Worm (Caenorhabditis elegans) whole organism, L1 larva: ENCODE measurements around the gene F59A6.4.

Experiments used
- blmp-1 ChIP-seq: fragments of 150-350 bp; optimal IDR thresholded peaks from 2 replicates; lab custom pipeline; 2014; ENCODE audit warnings: missing biosample characterization, missing genetic modification characterization
- dpl-1 ChIP-seq, 3 experiments: fragments of 150-350 bp in 2 of 3; sonication (generic microtip) in 1 of 3; optimal IDR thresholded peaks; 2 replicates each; lab custom pipeline; 2014 to 2017; ENCODE audit warnings: missing biosample characterization in 3 of 3, missing genetic modification characterization in 3 of 3, missing genetic modification reagents in 3 of 3
- efl-1 ChIP-seq, 4 experiments: fragments of 150-350 bp; optimal IDR thresholded peaks in 3 of 4; peaks in 1 of 4; 1 replicate in 1 of 4; 2 replicates in 3 of 4; lab custom pipeline; 2014; ENCODE audit warnings: missing biosample characterization in 2 of 4, missing genetic modification characterization in 2 of 4, missing genetic modification reagents in 2 of 4
- egl-13 ChIP-seq: sonication (generic microtip); optimal IDR thresholded peaks from 2 replicates; lab custom pipeline; 2016; ENCODE audit warnings: missing genotype, missing genetic modification reagents, missing genetic modification characterization, missing compliant biosample characterization
- egl-27 ChIP-seq, 2 experiments: fragments of 150-350 bp in 1 of 2; sonication (generic microtip); optimal IDR thresholded peaks; 3 replicates each; lab custom pipeline; 2017 to 2018; ENCODE audit warnings: missing biosample characterization in 2 of 2, missing genetic modification characterization in 2 of 2, missing genetic modification reagents in 2 of 2
- elt-2 ChIP-seq: sonication (generic microtip); optimal IDR thresholded peaks from 2 replicates; lab custom pipeline; 2016; ENCODE audit warnings: missing genetic modification characterization, mild to moderate bottlenecking, inconsistent platforms, missing compliant biosample characterization, missing genetic modification reagents
- elt-3 ChIP-seq, 6 experiments: fragments of 150-350 bp in 1 of 6; sonication (generic microtip); optimal IDR thresholded peaks; 2 replicates each; lab custom pipeline; 2017 to 2018; ENCODE audit warnings: missing biosample characterization in 6 of 6, missing genetic modification characterization in 6 of 6, inconsistent platforms in 1 of 6
- fkh-10 ChIP-seq: sonication (generic microtip); optimal IDR thresholded peaks from 2 replicates; lab custom pipeline; 2017; ENCODE audit warnings: missing biosample characterization, missing genetic modification reagents, missing genetic modification characterization
- fkh-4 ChIP-seq: sonication (generic microtip); optimal IDR thresholded peaks from 2 replicates; lab custom pipeline; 2016; ENCODE audit warnings: missing compliant biosample characterization, missing genetic modification characterization, borderline replicate concordance
- fkh-8 ChIP-seq: sonication (generic microtip); optimal IDR thresholded peaks from 2 replicates; lab custom pipeline; 2016; ENCODE audit warnings: mild to moderate bottlenecking, missing genetic modification characterization, missing compliant biosample characterization
- fos-1 ChIP-seq: fragments of 150-350 bp; optimal IDR thresholded peaks from 2 replicates; lab custom pipeline; 2014; ENCODE audit warnings: missing biosample characterization, missing genetic modification characterization
- hlh-4 ChIP-seq: sonication (generic microtip); optimal IDR thresholded peaks from 2 replicates; lab custom pipeline; 2016; ENCODE audit warnings: mild to moderate bottlenecking, missing genetic modification characterization, missing compliant biosample characterization
- isw-1 ChIP-seq: fragments of 200-800 bp; sonication (Bioruptor generic); IDR thresholded peaks from 2 replicates; pipeline ENCODE4 v1.3.6; 2022; ENCODE audit warnings: missing genetic modification characterization, missing compliant biosample characterization
- jun-1 ChIP-seq: fragments of 150-350 bp; optimal IDR thresholded peaks from 2 replicates; lab custom pipeline; 2014; ENCODE audit warnings: missing biosample characterization, missing genetic modification reagents, missing genetic modification characterization
- lin-14 ChIP-seq: fragments of 200-800 bp; sonication (Bioruptor generic); optimal IDR thresholded peaks from 2 replicates; lab custom pipeline; 2018; ENCODE audit warnings: mild to moderate bottlenecking, missing genetic modification characterization, moderate library complexity, missing compliant biosample characterization
- lin-35 ChIP-seq, 2 experiments: fragments of 150-350 bp; optimal IDR thresholded peaks; 2 replicates each; lab custom pipeline; 2014; ENCODE audit warnings: missing biosample characterization in 2 of 2, missing genetic modification characterization in 2 of 2, missing genetic modification reagents in 2 of 2
- lsy-2 ChIP-seq, 2 experiments: fragments of 150-350 bp; optimal IDR thresholded peaks; 2 replicates each; lab custom pipeline; 2014; ENCODE audit warnings: missing biosample characterization in 2 of 2, missing genetic modification characterization in 2 of 2
- mab-9 ChIP-seq: fragments of 200-800 bp; sonication (Bioruptor generic); IDR thresholded peaks from 2 replicates; pipeline ENCODE4 v1.3.6; 2022; ENCODE audit warnings: missing genetic modification reagents, missing genetic modification characterization, missing compliant biosample characterization
- mdl-1 ChIP-seq, 2 experiments: fragments of 150-350 bp; optimal IDR thresholded peaks; 2 replicates each; lab custom pipeline; 2014 to 2017; ENCODE audit warnings: missing biosample characterization in 2 of 2, missing genetic modification characterization in 2 of 2, inconsistent platforms in 1 of 2
- mef-2 ChIP-seq: fragments of 150-350 bp; optimal IDR thresholded peaks from 2 replicates; lab custom pipeline; 2014; ENCODE audit warnings: missing biosample characterization, missing genetic modification characterization
- nhr-20 ChIP-seq: sonication (generic microtip); optimal IDR thresholded peaks from 2 replicates; lab custom pipeline; 2016; ENCODE audit warnings: mild to moderate bottlenecking, missing genetic modification characterization, missing compliant biosample characterization
- nhr-237 ChIP-seq: fragments of 150-350 bp; optimal IDR thresholded peaks from 2 replicates; lab custom pipeline; 2014; ENCODE audit warnings: missing biosample characterization, missing genetic modification characterization
- nhr-71 ChIP-seq: sonication (generic microtip); optimal IDR thresholded peaks from 2 replicates; lab custom pipeline; 2016; ENCODE audit warnings: mild to moderate bottlenecking, missing genetic modification characterization, moderate library complexity, missing compliant biosample characterization
- nhr-77 ChIP-seq: fragments of 150-350 bp; optimal IDR thresholded peaks from 2 replicates; lab custom pipeline; 2014; ENCODE audit warnings: missing biosample characterization, missing genetic modification characterization
- nhr-84 ChIP-seq: sonication (generic microtip); optimal IDR thresholded peaks from 2 replicates; lab custom pipeline; 2017; ENCODE audit warnings: missing biosample characterization, missing genetic modification characterization
- nhr-85 ChIP-seq: sonication (generic microtip); peaks from one replicate; lab custom pipeline; 2016; ENCODE audit warnings: missing genetic modification characterization, inconsistent platforms, missing compliant biosample characterization
- pag-3 ChIP-seq: sonication (generic microtip); optimal IDR thresholded peaks from 2 replicates; lab custom pipeline; 2017; ENCODE audit warnings: missing genetic modification characterization, mild to moderate bottlenecking, missing compliant biosample characterization, antibody characterized with exemption, borderline replicate concordance; ENCODE audit not compliant: insufficient read depth
- pax-3 ChIP-seq: fragments of 200-800 bp; sonication (Bioruptor generic); optimal IDR thresholded peaks from 2 replicates; lab custom pipeline; 2018; ENCODE audit warnings: mild to moderate bottlenecking, missing genetic modification characterization, moderate library complexity, missing compliant biosample characterization
- snu-23 ChIP-seq: sonication (generic microtip); optimal IDR thresholded peaks from 2 replicates; lab custom pipeline; 2016; ENCODE audit warnings: missing genetic modification characterization, missing compliant biosample characterization
- sox-4 ChIP-seq: sonication (generic microtip); optimal IDR thresholded peaks from 2 replicates; lab custom pipeline; 2016; ENCODE audit warnings: missing genetic modification characterization, missing compliant biosample characterization
- tbx-2 ChIP-seq: sonication (generic microtip); optimal IDR thresholded peaks from 2 replicates; lab custom pipeline; 2016; ENCODE audit warnings: missing genetic modification characterization, missing compliant biosample characterization
- xbp-1 ChIP-seq: sonication (generic microtip); optimal IDR thresholded peaks from 2 replicates; lab custom pipeline; 2016; ENCODE audit warnings: missing genetic modification characterization, missing compliant biosample characterization
- zag-1 ChIP-seq: fragments of 150-350 bp; optimal IDR thresholded peaks from 2 replicates; lab custom pipeline; 2014; ENCODE audit warnings: missing biosample characterization, missing genetic modification characterization
- zip-4 ChIP-seq: fragments of 200-800 bp; sonication (Bioruptor generic); optimal IDR thresholded peaks from 2 replicates; lab custom pipeline; 2018; ENCODE audit warnings: mild to moderate bottlenecking, missing genetic modification characterization, moderate library complexity, missing compliant biosample characterization
- ztf-11 ChIP-seq, 2 experiments: sonication (generic microtip); optimal IDR thresholded peaks; 2 replicates each; lab custom pipeline; 2016 to 2017; ENCODE audit warnings: missing genetic modification characterization in 2 of 2, missing biosample characterization in 1 of 2, missing compliant biosample characterization in 1 of 2
- ztf-4 ChIP-seq: fragments of 150-350 bp; optimal IDR thresholded peaks from 2 replicates; lab custom pipeline; 2014; ENCODE audit warnings: missing biosample characterization, missing genetic modification characterization

F59A6.4 gene

ce11 chrII:4984151-4984550 lies 20.7 kb upstream of the F59A6.4 start:
- no peak for TF ChIP-seq efl-1 (optimal IDR thresholded peaks at IDR 0.05; lab: Kevin White, UChicago)
- TF ChIP-seq efl-1 (GFP tag; optimal IDR thresholded peaks at IDR 0.05 in 1 of 2; lab: Kevin White, UChicago) = peak in 1 of 2 experiments; percentile 29
- TF ChIP-seq egl-13 = no peak
- TF ChIP-seq, all 84 proteins: peak for 1

DNA sequence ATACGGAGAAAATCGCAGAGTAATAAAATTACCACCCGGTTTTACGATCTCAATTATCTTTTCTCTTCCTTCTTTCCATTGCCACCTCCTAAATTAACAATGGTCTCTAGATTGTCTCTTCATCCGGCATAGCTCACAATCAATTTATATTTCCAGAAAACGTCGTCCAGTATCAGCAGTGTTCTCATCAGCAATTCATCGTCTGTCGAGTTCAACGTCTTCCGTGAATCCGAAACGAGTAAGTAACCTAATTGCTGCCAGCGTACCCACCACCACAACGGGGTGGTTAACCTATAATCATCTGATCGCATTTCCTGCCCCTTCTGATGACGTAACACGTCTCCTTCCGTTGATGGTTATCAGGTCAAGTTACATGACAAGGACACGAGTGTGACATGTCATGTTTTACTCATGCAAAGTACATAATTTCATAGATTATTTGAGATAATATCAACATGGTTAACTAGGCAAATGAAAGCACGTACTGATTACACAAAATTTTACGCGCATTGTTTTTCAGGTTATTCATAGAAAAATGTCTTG lies 18.8 kb upstream of the F59A6.4 start:
- TF ChIP-seq pag-3 (tag; lab: Kevin White, UChicago) = no peak
- TF ChIP-seq blmp-1 (tag; lab: Kevin White, UChicago) = peak; percentile 33
- peak; percentile 34 for TF ChIP-seq nhr-20 (tag; lab: Kevin White, UChicago)
- TF ChIP-seq dpl-1 (GFP tag; optimal IDR thresholded peaks at IDR 0.05; lab: Kevin White, UChicago) = no peak
- no peak for TF ChIP-seq nhr-84
- TF ChIP-seq fkh-4 (tag; lab: Kevin White, UChicago) = no peak
- no peak for TF ChIP-seq elt-2 (tag; lab: Kevin White, UChicago)
- TF ChIP-seq mdl-1 (tag; optimal IDR thresholded peaks at IDR 0.05; lab: Kevin White, UChicago) = no peak
- no peak for TF ChIP-seq fos-1 (tag; lab: Kevin White, UChicago)
- peak; percentile 3 for TF ChIP-seq snu-23 (GFP tag; lab: Kevin White, UChicago)
- TF ChIP-seq mab-9 (GFP tag; lab: Robert Waterston, UW) = no peak
- TF ChIP-seq nhr-71 (tag; lab: Kevin White, UChicago) = peak; percentile 20
- TF ChIP-seq lin-35 (GFP tag; optimal IDR thresholded peaks at IDR 0.05; lab: Kevin White, UChicago) = peak in 1 of 2 experiments; percentile 55
- TF ChIP-seq nhr-77 (tag; lab: Kevin White, UChicago) = no peak
- peak; percentile 68 for TF ChIP-seq nhr-85 (tag; lab: Kevin White, UChicago)
- TF ChIP-seq elt-3 (tag; optimal IDR thresholded peaks at IDR 0.05; lab: Kevin White, UChicago) = peak in 1 of 6 experiments; percentile 25
- TF ChIP-seq lin-14 (GFP tag; lab: Kevin White, UChicago) = peak; percentile 22

ce11 chrII:4986664-4987063 lies 18.2 kb upstream of the F59A6.4 start:
- no peak for TF ChIP-seq xbp-1 (tag; lab: Kevin White, UChicago)
- no peak for TF ChIP-seq isw-1 (GFP tag; lab: Robert Waterston, UW)
- TF ChIP-seq ztf-11 (tag; optimal IDR thresholded peaks at IDR 0.05; lab: Kevin White, UChicago) = no peak
- no peak for TF ChIP-seq zag-1 (tag; lab: Kevin White, UChicago)
- TF ChIP-seq sox-4 (tag; lab: Kevin White, UChicago) = no peak
- no peak for TF ChIP-seq efl-1 (optimal IDR thresholded peaks at IDR 0.05; lab: Kevin White, UChicago)
- TF ChIP-seq efl-1 (GFP tag; optimal IDR thresholded peaks at IDR 0.05 in 1 of 2; lab: Kevin White, UChicago) = no peak
- no peak for TF ChIP-seq ztf-4 (tag; lab: Kevin White, UChicago)
- TF ChIP-seq egl-27 (tag; optimal IDR thresholded peaks at IDR 0.05; lab: Kevin White, UChicago) = no peak
- TF ChIP-seq jun-1 (tag; lab: Kevin White, UChicago) = no peak
- TF ChIP-seq hlh-4 (tag; lab: Kevin White, UChicago) = no peak
- TF ChIP-seq fkh-8 = no peak

DNA sequence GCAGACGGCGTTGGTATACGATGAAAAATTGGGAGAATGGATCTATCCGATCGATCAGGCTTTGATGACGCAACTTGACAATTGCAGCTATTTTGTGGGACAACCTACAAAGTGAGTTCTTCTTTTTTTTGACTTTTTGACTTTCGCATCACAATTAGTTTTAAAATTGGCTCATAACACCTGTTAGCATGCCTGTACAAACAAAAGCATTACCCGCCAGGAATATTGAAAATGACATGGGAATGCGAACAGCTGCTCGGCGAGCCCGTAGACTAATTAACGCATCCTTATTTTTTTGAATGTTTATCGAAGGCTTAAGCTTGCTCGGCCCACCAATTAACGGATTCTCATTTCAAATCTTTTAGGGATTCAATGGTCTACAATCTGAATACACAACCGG lies 17.6 kb upstream of the F59A6.4 start:
- TF ChIP-seq tbx-2 (tag; lab: Kevin White, UChicago) (no peak), nhr-237 (tag; lab: Kevin White, UChicago) (no peak), mef-2 (tag; lab: Kevin White, UChicago) (no peak), nhr-20 (tag; lab: Kevin White, UChicago) (no peak), ztf-11 (tag; optimal IDR thresholded peaks at IDR 0.05; lab: Kevin White, UChicago) (no peak), zip-4 (GFP tag; lab: Kevin White, UChicago) (no peak), fkh-10 (GFP tag; lab: Kevin White, UChicago) (no peak), sox-4 (tag; lab: Kevin White, UChicago) (no peak), pax-3 (no peak), lsy-2 (tag; optimal IDR thresholded peaks at IDR 0.05; lab: Kevin White, UChicago) (no peak)
